Fruit fly (Drosophila melanogaster) whole organism, adult: Measurements from ENCODE around the gene CG13698.

Experiments
- CG5204 ChIP-seq: fragments of 200-800 bp; sonication (Bioruptor generic); optimal IDR thresholded peaks from 2 replicates; lab custom pipeline; 2016; ENCODE audit warnings: missing biosample characterization, missing genetic modification characterization
- Mnt ChIP-seq: fragments of 200-800 bp; sonication (Bioruptor generic); optimal IDR thresholded peaks from 2 replicates; lab custom pipeline; 2016; ENCODE audit warnings: missing biosample characterization, mild to moderate bottlenecking, missing genetic modification characterization
- ovo ChIP-seq: fragments of 200-800 bp; sonication (Bioruptor generic); optimal IDR thresholded peaks from 2 replicates; lab custom pipeline; 2016; ENCODE audit warnings: missing biosample characterization, missing genetic modification characterization

DNA sequence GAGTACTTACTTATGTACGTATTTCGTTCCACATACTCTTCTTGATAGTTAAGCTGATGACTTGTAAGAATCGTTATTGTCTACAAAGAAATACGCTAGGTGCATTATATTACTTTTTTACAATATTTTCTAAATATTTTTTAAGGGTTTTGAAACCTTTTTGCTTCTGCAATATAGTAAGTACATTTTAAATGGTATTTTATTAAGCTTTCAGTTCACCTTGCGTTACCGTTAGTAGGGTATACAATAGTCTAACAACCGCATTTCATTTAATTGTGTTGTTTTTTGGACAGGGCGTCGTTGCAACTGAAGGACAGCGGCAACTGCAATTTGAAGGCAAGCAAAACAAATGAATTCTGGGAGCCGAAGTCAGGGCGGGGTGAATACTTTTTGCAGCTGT is 31.2 kb upstream of the CG13698 start:
- TF ChIP-seq Mnt (GFP tag; lab: Kevin White, UChicago) = no peak
- no peak for TF ChIP-seq CG5204
- TF ChIP-seq ovo (GFP tag; lab: Kevin White, UChicago) = no peak
